Worm (Caenorhabditis elegans): ENCODE data around the gene F44E5.1.
A peak's percentile ranks its signal among the peaks of the same experiment; 100 is the strongest.

ce11 chrII:11756684-11757107 lies 17.7 kb downstream of the F44E5.1 start:
- TF ChIP-seq eor-1 (tag; optimal IDR thresholded peaks at IDR 0.05) (peak in 1 of 2 experiments; percentile 11), ztf-11 (tag; optimal IDR thresholded peaks at IDR 0.05) (no peak), lin-39 (tag; optimal IDR thresholded peaks at IDR 0.05) (peak; percentile 68), ceh-9 (tag; optimal IDR thresholded peaks at IDR 0.05) (no peak), nhr-23 (tag; optimal IDR thresholded peaks at IDR 0.05) (no peak), elt-1 (tag; optimal IDR thresholded peaks at IDR 0.05) (no peak), elt-3 (tag; optimal IDR thresholded peaks at IDR 0.05) (no peak), nhr-28 (tag; optimal IDR thresholded peaks at IDR 0.05) (no peak), skn-1 (tag; optimal IDR thresholded peaks at IDR 0.05) (no peak), aly-2 (tag; optimal IDR thresholded peaks at IDR 0.05) (no peak), R02D3.7 (tag; optimal IDR thresholded peaks at IDR 0.05) (no peak), nhr-11 (tag; optimal IDR thresholded peaks at IDR 0.05) (no peak)
